Worm (Caenorhabditis elegans) whole organism, young adult: ENCODE measurements around the gene nlr-1.

Source experiments
- B0019.2 ChIP-seq: fragments of 200-800 bp; sonication (Bioruptor generic); conservative IDR thresholded peaks from 2 replicates; pipeline ENCODE4 v1.3.6; 2022; ENCODE audit warnings: missing genetic modification reagents, missing genetic modification characterization, missing compliant biosample characterization
- F49E8.2 ChIP-seq: sonication (generic microtip); optimal IDR thresholded peaks from 3 replicates; lab custom pipeline; 2017; ENCODE audit warnings: missing genetic modification characterization, mild to moderate bottlenecking, missing compliant biosample characterization, antibody characterized with exemption, moderate library complexity; ENCODE audit not compliant: insufficient read depth
- T26A5.8 ChIP-seq: sonication (generic microtip); optimal IDR thresholded peaks from 2 replicates; lab custom pipeline; 2016; ENCODE audit warnings: missing genetic modification characterization, missing compliant biosample characterization
- dpl-1 ChIP-seq: fragments of 150-350 bp; optimal IDR thresholded peaks from 2 replicates; lab custom pipeline; 2014; ENCODE audit warnings: missing biosample characterization, missing genetic modification reagents, missing genetic modification characterization
- hlh-12 ChIP-seq: sonication (generic microtip); optimal IDR thresholded peaks from 2 replicates; lab custom pipeline; 2016; ENCODE audit warnings: missing genetic modification characterization, missing compliant biosample characterization
- lir-1 ChIP-seq: fragments of 200-800 bp; sonication (Bioruptor generic); conservative IDR thresholded peaks from 2 replicates; pipeline ENCODE4 v1.3.6; 2022; ENCODE audit warnings: missing genetic modification reagents, missing genetic modification characterization, missing compliant biosample characterization
- madf-8 ChIP-seq: fragments of 200-800 bp; sonication (Bioruptor generic); conservative IDR thresholded peaks from 2 replicates; pipeline ENCODE4 v1.3.6; 2022; ENCODE audit warnings: missing genetic modification reagents, missing genetic modification characterization, missing compliant biosample characterization
- sdz-38 ChIP-seq: sonication (generic microtip); optimal IDR thresholded peaks from 2 replicates; lab custom pipeline; 2016; ENCODE audit warnings: missing genotype, missing genetic modification characterization, missing compliant biosample characterization
- unc-62 ChIP-seq: fragments of 150-350 bp; optimal IDR thresholded peaks from 2 replicates; lab custom pipeline; 2014; ENCODE audit warnings: missing biosample characterization, missing genetic modification reagents, missing genetic modification characterization
- ztf-6 ChIP-seq: fragments of 200-800 bp; sonication (Bioruptor generic); IDR thresholded peaks from 2 replicates; pipeline ENCODE4 v1.3.6; 2022; ENCODE audit warnings: missing genetic modification reagents, missing genetic modification characterization, missing compliant biosample characterization

DNA sequence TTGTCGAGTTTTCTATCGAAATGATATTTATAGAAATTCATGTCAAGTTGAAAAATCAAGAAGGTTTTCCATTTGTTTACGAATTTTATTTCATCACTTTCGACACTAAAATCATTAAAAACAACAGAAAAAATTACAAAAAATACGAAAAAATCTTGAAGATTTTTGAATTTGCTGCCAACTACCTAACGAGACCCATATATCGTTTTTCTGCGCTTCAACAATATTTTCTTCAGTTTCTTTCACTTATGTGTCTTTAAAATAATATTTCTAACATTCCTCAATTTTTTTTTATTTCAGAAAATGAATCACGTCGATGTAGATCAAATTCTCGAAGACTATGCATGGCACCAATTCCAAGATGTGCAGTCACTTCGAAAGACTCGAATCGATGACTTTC, 48.9 kb downstream of the nlr-1 start, which contains the start of gene lin-24:
- TF ChIP-seq lir-1 (GFP tag; lab: Robert Waterston, UW) (no peak), dpl-1 (GFP tag; lab: Kevin White, UChicago) (no peak), ztf-6 (GFP tag; lab: Robert Waterston, UW) (no peak), F49E8.2 (tag; lab: Kevin White, UChicago) (no peak), sdz-38 (no peak), B0019.2 (GFP tag; lab: Robert Waterston, UW) (no peak), madf-8 (GFP tag; lab: Robert Waterston, UW) (no peak), unc-62 (no peak), T26A5.8 (tag; lab: Kevin White, UChicago) (no peak), hlh-12 (tag; lab: Kevin White, UChicago) (no peak)
